Fruit fly (Drosophila melanogaster) whole organism, embryonic: Measurements from ENCODE around the gene baf.

Source experiments
- Adf1 ChIP-seq: fragments of 200-800 bp; sonication (Bioruptor generic); IDR thresholded peaks from 2 replicates; pipeline ENCODE4 v1.3.6; 2022; ENCODE audit warnings: missing biosample characterization, missing genetic modification characterization
- B-H1 ChIP-seq: fragments of 200-800 bp; sonication (Bioruptor generic); IDR thresholded peaks from 3 replicates; pipeline ENCODE4 v1.3.6; 2022; ENCODE audit warnings: missing biosample characterization, missing genetic modification characterization
- B-H2 ChIP-seq: fragments of 200-800 bp; sonication (Bioruptor generic); optimal IDR thresholded peaks from 2 replicates; lab custom pipeline; 2018; ENCODE audit warnings: missing biosample characterization, mild to moderate bottlenecking, missing genetic modification characterization
- BEAF-32 ChIP-seq: fragments of 200-800 bp; sonication (Bioruptor generic); optimal IDR thresholded peaks from 3 replicates; lab custom pipeline; 2017; ENCODE audit warnings: missing biosample characterization, missing genetic modification characterization, mild to moderate bottlenecking, moderate library complexity, missing genetic modification reagents
- Bgb ChIP-seq: fragments of 200-800 bp; sonication (Bioruptor generic); IDR thresholded peaks from 2 replicates; pipeline ENCODE4 v1.3.6; 2022; ENCODE audit warnings: missing biosample characterization, missing genetic modification characterization; ENCODE audit not compliant: partially characterized antibody
- CG10462 ChIP-seq: fragments of 200-800 bp; sonication (Bioruptor generic); optimal IDR thresholded peaks from 2 replicates; lab custom pipeline; 2016; ENCODE audit warnings: missing biosample characterization, missing genetic modification characterization
- CG12391 ChIP-seq: fragments of 200-800 bp; sonication (Bioruptor generic); optimal IDR thresholded peaks from 3 replicates; lab custom pipeline; 2018; ENCODE audit warnings: missing biosample characterization, mild to moderate bottlenecking, missing genetic modification characterization, moderate library complexity
- CG14860 ChIP-seq: fragments of 200-800 bp; sonication (Bioruptor generic); IDR thresholded peaks from 3 replicates; pipeline ENCODE4 v1.3.6; 2022; ENCODE audit warnings: missing biosample characterization, missing genetic modification characterization; ENCODE audit not compliant: partially characterized antibody
- CG14965 ChIP-seq: fragments of 200-800 bp; sonication (Bioruptor generic); optimal IDR thresholded peaks from 2 replicates; lab custom pipeline; 2016; ENCODE audit warnings: missing biosample characterization, missing genetic modification characterization, borderline replicate concordance
- CG15479 ChIP-seq: fragments of 200-800 bp; sonication (Bioruptor generic); optimal IDR thresholded peaks from 3 replicates; lab custom pipeline; 2019; ENCODE audit warnings: missing biosample characterization, mild to moderate bottlenecking, missing genetic modification characterization, moderate library complexity
- CG17802 ChIP-seq: fragments of 200-800 bp; sonication (Bioruptor generic); optimal IDR thresholded peaks from 2 replicates; lab custom pipeline; 2018; ENCODE audit warnings: missing biosample characterization, mild to moderate bottlenecking, missing genetic modification characterization, moderate library complexity
- CG18619 ChIP-seq: fragments of 200-800 bp; sonication (Bioruptor generic); optimal IDR thresholded peaks from 3 replicates; lab custom pipeline; 2017; ENCODE audit warnings: missing biosample characterization, mild to moderate bottlenecking, missing genetic modification characterization
- CG2120 ChIP-seq: fragments of 200-800 bp; sonication (Bioruptor generic); optimal IDR thresholded peaks from 3 replicates; lab custom pipeline; 2016; ENCODE audit warnings: missing biosample characterization, missing genetic modification characterization
- CG32532 ChIP-seq: fragments of 200-800 bp; sonication (Bioruptor generic); IDR thresholded peaks from 2 replicates; pipeline ENCODE4 v1.3.6; 2022; ENCODE audit warnings: missing biosample characterization, missing genetic modification characterization
- CG33213 ChIP-seq: fragments of 200-800 bp; sonication (Bioruptor generic); optimal IDR thresholded peaks from 3 replicates; lab custom pipeline; 2016; ENCODE audit warnings: missing biosample characterization, missing genetic modification characterization
- CG34422 ChIP-seq: fragments of 200-800 bp; sonication (Bioruptor generic); IDR thresholded peaks from 3 replicates; pipeline ENCODE4 v1.3.6; 2022; ENCODE audit warnings: missing biosample characterization, missing genetic modification characterization
- CG5245 ChIP-seq: fragments of 200-800 bp; sonication (Bioruptor generic); optimal IDR thresholded peaks from 3 replicates; lab custom pipeline; 2016; ENCODE audit warnings: missing biosample characterization, missing genetic modification characterization
- CTCF ChIP-seq: fragments of 200-800 bp; sonication (Bioruptor generic); optimal IDR thresholded peaks from 2 replicates; lab custom pipeline; 2017; ENCODE audit warnings: missing biosample characterization, mild to moderate bottlenecking, missing genetic modification characterization, moderate library complexity
- E2f2 ChIP-seq: fragments of 200-800 bp; sonication (Bioruptor generic); IDR thresholded peaks from 2 replicates; pipeline ENCODE4 v1.3.6; 2022; ENCODE audit warnings: missing biosample characterization, missing genetic modification characterization
- HLH54F ChIP-seq: fragments of 200-800 bp; sonication (Bioruptor generic); optimal IDR thresholded peaks from 3 replicates; lab custom pipeline; 2016; ENCODE audit warnings: missing biosample characterization, missing genetic modification characterization
- Hey ChIP-seq: fragments of 200-800 bp; sonication (Bioruptor generic); optimal IDR thresholded peaks from 3 replicates; lab custom pipeline; 2018; ENCODE audit warnings: missing biosample characterization, mild to moderate bottlenecking, missing genetic modification characterization
- Lim3 ChIP-seq: fragments of 200-800 bp; sonication (Bioruptor generic); IDR thresholded peaks from 2 replicates; pipeline ENCODE4 v1.3.6; 2022; ENCODE audit warnings: missing biosample characterization, missing genetic modification characterization
- NK7.1 ChIP-seq: fragments of 200-800 bp; sonication (Bioruptor generic); optimal IDR thresholded peaks from 3 replicates; lab custom pipeline; 2016; ENCODE audit warnings: missing biosample characterization, missing genetic modification characterization
- Nf-YA ChIP-seq: fragments of 200-800 bp; sonication (Bioruptor generic); IDR thresholded peaks from 2 replicates; pipeline ENCODE4 v1.3.6; 2022; ENCODE audit warnings: missing biosample characterization, missing genetic modification characterization
- Oli ChIP-seq: fragments of 200-800 bp; sonication (Bioruptor generic); optimal IDR thresholded peaks from 2 replicates; lab custom pipeline; 2018; ENCODE audit warnings: missing biosample characterization, mild to moderate bottlenecking, missing genetic modification characterization, moderate library complexity
- Optix ChIP-seq: fragments of 200-800 bp; sonication (Bioruptor generic); IDR thresholded peaks from 3 replicates; pipeline ENCODE4 v1.3.6; 2022; ENCODE audit warnings: missing biosample characterization, missing genetic modification characterization
- Side ChIP-seq: fragments of 200-800 bp; sonication (Bioruptor generic); optimal IDR thresholded peaks from 2 replicates; lab custom pipeline; 2016; ENCODE audit warnings: missing biosample characterization, missing genetic modification characterization
- ab ChIP-seq: fragments of 200-800 bp; sonication (Bioruptor generic); optimal IDR thresholded peaks from 2 replicates; lab custom pipeline; 2016; ENCODE audit warnings: missing biosample characterization, missing genetic modification characterization
- ac ChIP-seq: fragments of 200-800 bp; sonication (Bioruptor generic); optimal IDR thresholded peaks from 3 replicates; lab custom pipeline; 2017; ENCODE audit warnings: missing biosample characterization, mild to moderate bottlenecking, missing genetic modification characterization
- ato ChIP-seq: fragments of 200-800 bp; sonication (Bioruptor generic); IDR thresholded peaks from 2 replicates; pipeline ENCODE4 v1.3.6; 2022; ENCODE audit warnings: missing biosample characterization, missing genetic modification characterization; ENCODE audit not compliant: partially characterized antibody
- btn ChIP-seq: fragments of 200-800 bp; sonication (Bioruptor generic); optimal IDR thresholded peaks from 2 replicates; lab custom pipeline; 2016; ENCODE audit warnings: missing biosample characterization, missing genetic modification characterization
- cg ChIP-seq: fragments of 200-800 bp; sonication (Bioruptor generic); optimal IDR thresholded peaks from 3 replicates; lab custom pipeline; 2019; ENCODE audit warnings: missing biosample characterization, mild to moderate bottlenecking, missing genetic modification characterization, moderate library complexity
- crol ChIP-seq: fragments of 200-800 bp; sonication (Bioruptor generic); IDR thresholded peaks from 2 replicates; pipeline ENCODE4 v1.3.6; 2022; ENCODE audit warnings: missing biosample characterization, missing genetic modification characterization
- esg ChIP-seq: fragments of 200-800 bp; sonication (Bioruptor generic); conservative IDR thresholded peaks from 2 replicates; pipeline ENCODE4 v1.3.6; 2022; ENCODE audit warnings: missing biosample characterization, missing genetic modification characterization
- fd3F ChIP-seq: fragments of 200-800 bp; sonication (Bioruptor generic); optimal IDR thresholded peaks from 2 replicates; lab custom pipeline; 2018; ENCODE audit warnings: missing biosample characterization, mild to moderate bottlenecking, missing genetic modification characterization, moderate library complexity
- fd96Cb ChIP-seq: fragments of 200-800 bp; sonication (Bioruptor generic); optimal IDR thresholded peaks from 2 replicates; lab custom pipeline; 2018; ENCODE audit warnings: missing biosample characterization, mild to moderate bottlenecking, missing genetic modification characterization, moderate library complexity
- gem ChIP-seq: fragments of 200-800 bp; sonication (Bioruptor generic); optimal IDR thresholded peaks from 2 replicates; lab custom pipeline; 2019; ENCODE audit warnings: missing biosample characterization, mild to moderate bottlenecking, missing genetic modification characterization, moderate library complexity
- gro ChIP-seq: fragments of 200-800 bp; sonication (Bioruptor generic); optimal IDR thresholded peaks from 2 replicates; lab custom pipeline; 2016; ENCODE audit warnings: missing biosample characterization, missing genetic modification characterization
- gsb-n ChIP-seq: fragments of 200-800 bp; sonication (Bioruptor generic); optimal IDR thresholded peaks from 3 replicates; lab custom pipeline; 2018; ENCODE audit warnings: missing biosample characterization, mild to moderate bottlenecking, missing genetic modification characterization
- hbn ChIP-seq: fragments of 200-800 bp; sonication (Bioruptor generic); IDR thresholded peaks from 2 replicates; pipeline ENCODE4 v1.3.6; 2022; ENCODE audit warnings: missing biosample characterization, missing genetic modification characterization; ENCODE audit not compliant: partially characterized antibody
- ken ChIP-seq: fragments of 200-800 bp; sonication (Bioruptor generic); IDR thresholded peaks from 3 replicates; pipeline ENCODE4 v1.3.6; 2022; ENCODE audit warnings: missing biosample characterization, missing genetic modification characterization
- lab ChIP-seq: fragments of 200-800 bp; sonication (Bioruptor generic); optimal IDR thresholded peaks from 3 replicates; lab custom pipeline; 2017; ENCODE audit warnings: missing biosample characterization, missing genetic modification characterization, mild to moderate bottlenecking, moderate library complexity, missing genetic modification reagents
- lilli ChIP-seq: fragments of 200-800 bp; sonication (Bioruptor generic); optimal IDR thresholded peaks from 3 replicates; lab custom pipeline; 2016; ENCODE audit warnings: missing biosample characterization, missing genetic modification characterization
- lmd ChIP-seq: fragments of 200-800 bp; sonication (Bioruptor generic); IDR thresholded peaks from 2 replicates; pipeline ENCODE4 v1.3.6; 2022; ENCODE audit warnings: missing biosample characterization, missing genetic modification characterization
- nerfin-2 ChIP-seq: fragments of 200-800 bp; sonication (Bioruptor generic); IDR thresholded peaks from 2 replicates; pipeline ENCODE4 v1.3.6; 2022; ENCODE audit warnings: missing biosample characterization, missing genetic modification characterization; ENCODE audit not compliant: partially characterized antibody
- org-1 ChIP-seq: fragments of 200-800 bp; sonication (Bioruptor generic); optimal IDR thresholded peaks from 2 replicates; lab custom pipeline; 2017; ENCODE audit warnings: missing biosample characterization, missing genetic modification characterization
- psq ChIP-seq: fragments of 200-800 bp; sonication (Bioruptor generic); optimal IDR thresholded peaks from 2 replicates; lab custom pipeline; 2017; ENCODE audit warnings: missing biosample characterization, missing genetic modification characterization
- repo ChIP-seq: fragments of 200-800 bp; sonication (Bioruptor generic); optimal IDR thresholded peaks from 2 replicates; lab custom pipeline; 2016; ENCODE audit warnings: missing biosample characterization, missing genetic modification characterization
- scrt ChIP-seq: fragments of 200-800 bp; sonication (Bioruptor generic); optimal IDR thresholded peaks from 2 replicates; lab custom pipeline; 2018; ENCODE audit warnings: missing biosample characterization, mild to moderate bottlenecking, missing genetic modification characterization, moderate library complexity
- sqz ChIP-seq: fragments of 200-800 bp; sonication (Bioruptor generic); optimal IDR thresholded peaks from 3 replicates; lab custom pipeline; 2018; ENCODE audit warnings: missing biosample characterization, mild to moderate bottlenecking, missing genetic modification characterization

Gene baf

dm6 chr2L:7997290-7998079 lies 31.8 kb upstream of the baf start (continued):
- TF ChIP-seq ac (GFP tag; lab: Kevin White, UChicago) (no peak), fd3F (GFP tag; lab: Kevin White, UChicago) (no peak), CG34422 (GFP tag; lab: Robert Waterston, UW) (no peak), esg (0 out of 2 replicates have a peak, but pooled peaks have one; percentile 10), CG10462 (no peak), fd96Cb (tag; lab: Kevin White, UChicago) (peak; percentile 38), CG12391 (tag; lab: Kevin White, UChicago) (no peak), B-H1 (GFP tag; lab: Robert Waterston, UW) (no peak), Oli (tag; lab: Kevin White, UChicago) (no peak), NK7.1 (GFP tag; lab: Kevin White, UChicago) (no peak), lilli (GFP tag; lab: Kevin White, UChicago) (no peak), Bgb (GFP tag; lab: Robert Waterston, UW) (no peak), CG2120 (GFP tag; lab: Kevin White, UChicago) (no peak), nerfin-2 (GFP tag; lab: Robert Waterston, UW) (no peak), ato (GFP tag; lab: Robert Waterston, UW) (no peak), gem (tag; lab: Kevin White, UChicago) (peak; percentile 29), E2f2 (peak; percentile 23; the same call in 1 of the 2 replicates), CG14965 (GFP tag; lab: Kevin White, UChicago) (no peak), ab (GFP tag; lab: Kevin White, UChicago) (no peak), Optix (no peak), CG32532 (GFP tag; lab: Robert Waterston, UW) (no peak), gro (GFP tag; lab: Kevin White, UChicago) (no peak), CG17802 (tag; lab: Kevin White, UChicago) (no peak), Nf-YA (no peak), B-H2 (GFP tag; lab: Kevin White, UChicago) (no peak), Lim3 (GFP tag; lab: Robert Waterston, UW) (no peak), ken (GFP tag; lab: Robert Waterston, UW) (no peak), org-1 (GFP tag; lab: Kevin White, UChicago) (no peak), scrt (no peak), CG5245 (no peak), sqz (GFP tag; lab: Kevin White, UChicago) (no peak), lmd (GFP tag; lab: Robert Waterston, UW) (no peak), CTCF (GFP tag; lab: Kevin White, UChicago) (no peak), CG18619 (GFP tag; lab: Kevin White, UChicago) (no peak), psq (no peak), Hey (no peak), HLH54F (GFP tag; lab: Kevin White, UChicago) (no peak), crol (GFP tag; lab: Robert Waterston, UW) (no peak), cg (GFP tag; lab: Kevin White, UChicago) (no peak), CG33213 (no peak), CG15479 (GFP tag; lab: Kevin White, UChicago) (no peak), BEAF-32 (GFP tag; lab: Kevin White, UChicago) (no peak), repo (GFP tag; lab: Kevin White, UChicago) (no peak), lab (GFP tag; lab: Kevin White, UChicago) (peak; percentile 38), btn (no peak), gsb-n (tag; lab: Kevin White, UChicago) (no peak), CG14860 (GFP tag; lab: Robert Waterston, UW) (no peak), Adf1 (GFP tag; lab: Robert Waterston, UW) (no peak), hbn (no peak), Side (GFP tag; lab: Kevin White, UChicago) (no peak)
